Worm (Caenorhabditis elegans) whole organism, L4 larva: Measurements from ENCODE around the gene F09D12.2.

Experiments
- Y105C5A.15 ChIP-seq: fragments of 200-800 bp; sonication (Bioruptor generic); IDR thresholded peaks from 2 replicates; pipeline ENCODE4 v1.3.6; 2022; ENCODE audit warnings: missing genetic modification characterization, missing compliant biosample characterization
- dve-1 ChIP-seq: sonication (generic microtip); optimal IDR thresholded peaks from 2 replicates; lab custom pipeline; 2017; ENCODE audit warnings: antibody characterized with exemption, mild to moderate bottlenecking, missing genetic modification characterization, missing compliant biosample characterization; ENCODE audit not compliant: insufficient read depth
- gei-8 ChIP-seq: fragments of 200-800 bp; sonication (Bioruptor generic); optimal IDR thresholded peaks from 2 replicates; lab custom pipeline; 2018; ENCODE audit warnings: mild to moderate bottlenecking, missing genetic modification characterization, missing compliant biosample characterization
- lin-13 ChIP-seq: fragments of 150-350 bp; optimal IDR thresholded peaks from 2 replicates; lab custom pipeline; 2014; ENCODE audit warnings: missing biosample characterization, missing genetic modification reagents, missing genetic modification characterization
- mdl-1 ChIP-seq, 2 experiments: fragments of 150-350 bp in 1 of 2; sonication (generic microtip) in 1 of 2; optimal IDR thresholded peaks; 2 replicates each; lab custom pipeline; 2014 to 2017; ENCODE audit warnings: missing biosample characterization in 2 of 2, missing genetic modification characterization in 2 of 2
- mxl-3 ChIP-seq: fragments of 200-800 bp; sonication (Bioruptor generic); optimal IDR thresholded peaks from 2 replicates; lab custom pipeline; 2018; ENCODE audit warnings: mild to moderate bottlenecking, missing genetic modification characterization, missing compliant biosample characterization
- unc-62 ChIP-seq, 3 experiments: fragments of 150-350 bp in 1 of 3; sonication (generic microtip); optimal IDR thresholded peaks in 2 of 3; peaks in 1 of 3; 1 replicate in 1 of 3; 2 replicates in 2 of 3; lab custom pipeline; 2014 to 2017; ENCODE audit warnings: missing biosample characterization in 3 of 3, missing genetic modification characterization in 3 of 3, missing genetic modification reagents in 3 of 3, missing genotype in 1 of 3

DNA sequence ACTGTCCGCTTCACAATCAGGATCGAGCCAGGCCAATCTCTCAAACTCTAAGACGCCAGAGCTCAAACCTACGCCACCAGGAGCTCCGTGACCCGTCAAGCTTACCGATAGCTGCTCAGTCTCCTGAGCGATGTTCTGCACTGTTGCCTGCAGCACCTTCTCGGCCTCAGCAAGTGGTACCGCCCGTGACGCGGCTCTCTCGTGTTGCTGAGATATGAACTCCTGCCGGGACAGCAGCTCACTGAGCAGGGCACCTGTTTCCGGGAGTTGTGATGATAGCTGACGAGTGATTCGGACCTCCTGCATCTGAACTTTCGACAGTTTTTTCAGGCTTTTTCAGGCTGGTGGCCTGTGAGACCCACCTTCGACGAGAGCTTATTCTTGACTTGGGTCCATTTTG is 45.9 kb downstream of the F09D12.2 start:
- TF ChIP-seq Y105C5A.15 (GFP tag; lab: Robert Waterston, UW) = 0 out of 2 replicates have a peak, but pooled peaks have one; percentile 29
- no peak for TF ChIP-seq dve-1 (tag; lab: Kevin White, UChicago)
- no peak for TF ChIP-seq mxl-3
- no peak for TF ChIP-seq mdl-1 (tag; optimal IDR thresholded peaks at IDR 0.05; lab: Kevin White, UChicago)
- TF ChIP-seq gei-8 = no peak
- TF ChIP-seq unc-62 (GFP tag; optimal IDR thresholded peaks at IDR 0.05 in 1 of 2; lab: Kevin White, UChicago) = peak in 1 of 2 experiments; percentile 89
- no peak for TF ChIP-seq unc-62 (tag; optimal IDR thresholded peaks at IDR 0.05; lab: Kevin White, UChicago)
- TF ChIP-seq lin-13 (GFP tag; lab: Kevin White, UChicago) = no peak
